Fruit fly (Drosophila melanogaster) S2 (cell line): ENCODE measurements around the gene CG33293.

Source experiments
- CG8478 ChIP-seq: fragments of >200 bp; optimal IDR thresholded peaks from 2 replicates; lab custom pipeline; 2018
- CTCF ChIP-seq, 2 experiments: fragments of >200 bp; optimal IDR thresholded peaks; 2 replicates each; lab custom pipeline; 2018

- TF ChIP-seq CTCF (optimal IDR thresholded peaks at IDR 0.05; lab: Kevin White, UChicago) (no peak), CG8478 (lab: Kevin White, UChicago) (no peak)
Measured at dm6 chr3R:5250530-5251242, 10.2 kb upstream of the CG33293 start.
